Worm (Caenorhabditis elegans) whole organism, L4 larva: Measurements from ENCODE around the gene ehs-1.

Experiments used
- aly-2 ChIP-seq: sonication (generic microtip); optimal IDR thresholded peaks from 2 replicates; lab custom pipeline; 2018; ENCODE audit warnings: missing biosample characterization, missing genetic modification characterization
- madf-5 ChIP-seq, 2 experiments: fragments of 200-800 bp; sonication (Bioruptor generic); IDR thresholded peaks; 2 replicates each; pipeline ENCODE4 v1.3.6; 2022; ENCODE audit warnings: missing compliant biosample characterization in 2 of 2, missing genetic modification characterization in 2 of 2
- unc-39 ChIP-seq: sonication (generic microtip); optimal IDR thresholded peaks from 2 replicates; lab custom pipeline; 2017; ENCODE audit warnings: missing biosample characterization, missing genetic modification characterization
- ztf-11 ChIP-seq: fragments of 150-350 bp; optimal IDR thresholded peaks from 2 replicates; lab custom pipeline; 2014; ENCODE audit warnings: missing biosample characterization, missing genetic modification characterization

ce11 chrII:5819655-5820054 is 857 bp upstream of the ehs-1 start:
- TF ChIP-seq unc-39 (tag; lab: Kevin White, UChicago), result no peak
- no peak for TF ChIP-seq ztf-11 (tag; lab: Kevin White, UChicago)
- no peak for TF ChIP-seq madf-5 (GFP tag; IDR thresholded peaks at IDR 0.05; lab: Robert Waterston, UW)
- no peak for TF ChIP-seq aly-2
